Worm (Caenorhabditis elegans) whole organism, L4 larva: ENCODE results near the gene R02D5.3.
A peak's percentile ranks its signal among the peaks of the same experiment; 100 is the strongest.

Experiments used
- F10B5.3 ChIP-seq: sonication (generic microtip); optimal IDR thresholded peaks from 2 replicates; lab custom pipeline; 2016; ENCODE audit warnings: mild to moderate bottlenecking, missing genetic modification characterization, missing compliant biosample characterization
- F44E2.7 ChIP-seq: fragments of 200-800 bp; sonication (Bioruptor generic); IDR thresholded peaks from 2 replicates; pipeline ENCODE4 v2.1.2; 2022; ENCODE audit warnings: missing genetic modification characterization, missing compliant biosample characterization
- Y5F2A.4 ChIP-seq: fragments of 200-800 bp; sonication (Bioruptor generic); optimal IDR thresholded peaks from 2 replicates; lab custom pipeline; 2018; ENCODE audit warnings: mild to moderate bottlenecking, missing genetic modification characterization, missing compliant biosample characterization
- aha-1 ChIP-seq: fragments of 150-350 bp; peaks from one replicate; lab custom pipeline; 2014; ENCODE audit warnings: missing biosample characterization, missing genetic modification characterization
- ama-1 ChIP-seq: fragments of 150-350 bp; optimal IDR thresholded peaks from 2 replicates; lab custom pipeline; 2014; ENCODE audit warnings: inconsistent platforms, mixed read lengths
- attf-4 ChIP-seq: sonication (generic microtip); optimal IDR thresholded peaks from 3 replicates; lab custom pipeline; 2017; ENCODE audit warnings: missing biosample characterization, missing genetic modification characterization
- ceh-20 ChIP-seq: fragments of 200-800 bp; sonication (Bioruptor generic); IDR thresholded peaks from 2 replicates; pipeline ENCODE4 v1.3.6; 2022; ENCODE audit warnings: missing genetic modification reagents, missing genetic modification characterization, missing compliant biosample characterization
- ceh-28 ChIP-seq: fragments of 150-350 bp; optimal IDR thresholded peaks from 2 replicates; lab custom pipeline; 2014; ENCODE audit warnings: missing biosample characterization, missing genetic modification reagents, missing genetic modification characterization
- ceh-82 ChIP-seq: sonication (generic microtip); optimal IDR thresholded peaks from 2 replicates; lab custom pipeline; 2017; ENCODE audit warnings: missing biosample characterization, missing genetic modification characterization
- cey-2 ChIP-seq: sonication (generic microtip); optimal IDR thresholded peaks from 3 replicates; lab custom pipeline; 2017; ENCODE audit warnings: missing genetic modification characterization, mild to moderate bottlenecking, missing compliant biosample characterization, antibody characterized with exemption, borderline replicate concordance; ENCODE audit not compliant: insufficient read depth
- dmd-6 ChIP-seq: fragments of 200-800 bp; sonication (Bioruptor generic); IDR thresholded peaks from 2 replicates; pipeline ENCODE4 v1.3.6; 2022; ENCODE audit warnings: missing genetic modification reagents, missing genetic modification characterization, missing compliant biosample characterization
- dpl-1 ChIP-seq: fragments of 150-350 bp; optimal IDR thresholded peaks from 2 replicates; lab custom pipeline; 2014; ENCODE audit warnings: missing biosample characterization, missing genetic modification reagents, missing genetic modification characterization
- duxl-1 ChIP-seq: sonication (generic microtip); optimal IDR thresholded peaks from 2 replicates; lab custom pipeline; 2016; ENCODE audit warnings: mild to moderate bottlenecking, missing genetic modification characterization, moderate library complexity, missing compliant biosample characterization; ENCODE audit not compliant: poor library complexity
- dve-1 ChIP-seq: sonication (generic microtip); optimal IDR thresholded peaks from 2 replicates; lab custom pipeline; 2017; ENCODE audit warnings: antibody characterized with exemption, mild to moderate bottlenecking, missing genetic modification characterization, missing compliant biosample characterization; ENCODE audit not compliant: insufficient read depth
- hlh-11 ChIP-seq: fragments of 200-800 bp; sonication (Bioruptor generic); optimal IDR thresholded peaks from 2 replicates; lab custom pipeline; 2018; ENCODE audit warnings: mild to moderate bottlenecking, missing genetic modification characterization, missing compliant biosample characterization
- hlh-30 ChIP-seq: sonication (generic microtip); optimal IDR thresholded peaks from 2 replicates; lab custom pipeline; 2017; ENCODE audit warnings: antibody characterized with exemption, mild to moderate bottlenecking, missing genetic modification characterization, missing compliant biosample characterization; ENCODE audit not compliant: insufficient read depth
- jun-1 ChIP-seq: fragments of 150-350 bp; optimal IDR thresholded peaks from 2 replicates; lab custom pipeline; 2014; ENCODE audit warnings: missing biosample characterization, missing genetic modification reagents, missing genetic modification characterization
- lir-3 ChIP-seq: sonication (generic microtip); optimal IDR thresholded peaks from 2 replicates; lab custom pipeline; 2016; ENCODE audit warnings: mild to moderate bottlenecking, missing genetic modification characterization, missing compliant biosample characterization
- madf-9 ChIP-seq: fragments of 200-800 bp; sonication (Bioruptor generic); conservative IDR thresholded peaks from 2 replicates; pipeline ENCODE4 v1.3.6; 2022; ENCODE audit warnings: missing genetic modification reagents, missing genetic modification characterization, missing compliant biosample characterization
- mdl-1 ChIP-seq, 2 experiments: fragments of 150-350 bp in 1 of 2; sonication (generic microtip) in 1 of 2; optimal IDR thresholded peaks; 2 replicates each; lab custom pipeline; 2014 to 2017; ENCODE audit warnings: missing biosample characterization in 2 of 2, missing genetic modification characterization in 2 of 2
- mep-1 ChIP-seq: fragments of 150-350 bp; sonication (generic microtip); optimal IDR thresholded peaks from 3 replicates; lab custom pipeline; 2014; ENCODE audit warnings: missing biosample characterization, missing genetic modification characterization
- mxl-2 ChIP-seq: fragments of 200-800 bp; sonication (Bioruptor generic); conservative IDR thresholded peaks from 2 replicates; pipeline ENCODE4 v1.3.6; 2022; ENCODE audit warnings: missing genetic modification reagents, missing genetic modification characterization, missing compliant biosample characterization
- mxl-3 ChIP-seq: fragments of 200-800 bp; sonication (Bioruptor generic); optimal IDR thresholded peaks from 2 replicates; lab custom pipeline; 2018; ENCODE audit warnings: mild to moderate bottlenecking, missing genetic modification characterization, missing compliant biosample characterization
- nhr-28 ChIP-seq: fragments of 150-350 bp; optimal IDR thresholded peaks from 2 replicates; lab custom pipeline; 2014; ENCODE audit warnings: missing biosample characterization, missing genetic modification characterization
- nhr-48 ChIP-seq: sonication (generic microtip); optimal IDR thresholded peaks from 2 replicates; lab custom pipeline; 2016; ENCODE audit warnings: mild to moderate bottlenecking, missing genetic modification characterization, missing compliant biosample characterization
- nhr-6 ChIP-seq: fragments of 150-350 bp; optimal IDR thresholded peaks from 2 replicates; lab custom pipeline; 2014; ENCODE audit warnings: missing biosample characterization, missing genetic modification characterization
- nhr-76 ChIP-seq: fragments of 150-350 bp; optimal IDR thresholded peaks from 2 replicates; lab custom pipeline; 2014; ENCODE audit warnings: missing biosample characterization, missing genetic modification characterization
- nhr-77 ChIP-seq: fragments of 150-350 bp; optimal IDR thresholded peaks from 2 replicates; lab custom pipeline; 2014; ENCODE audit warnings: missing biosample characterization, missing genetic modification characterization
- pha-4 ChIP-seq, 2 experiments: fragments of 150-350 bp in 1 of 2; fragments of 200-800 bp in 1 of 2; sonication (Bioruptor generic) in 1 of 2; IDR thresholded peaks in 1 of 2; optimal IDR thresholded peaks in 1 of 2; 2 replicates each; pipeline versions ENCODE4 v1.3.6 to Lab custom; 2014 to 2022; ENCODE audit warnings: missing genetic modification characterization in 2 of 2, missing genetic modification reagents in 2 of 2, missing biosample characterization in 1 of 2, missing compliant biosample characterization in 1 of 2
- saeg-2 ChIP-seq: fragments of 200-800 bp; sonication (Bioruptor generic); IDR thresholded peaks from 2 replicates; pipeline ENCODE4 v1.3.6; 2022; ENCODE audit warnings: missing genetic modification reagents, missing genetic modification characterization, missing compliant biosample characterization
- snpc-4 ChIP-seq: fragments of 150-350 bp; optimal IDR thresholded peaks from 2 replicates; lab custom pipeline; 2014; ENCODE audit warnings: missing biosample characterization, missing genetic modification characterization
- tra-1 ChIP-seq: fragments of 200-800 bp; sonication (Bioruptor generic); IDR thresholded peaks from 2 replicates; pipeline ENCODE4 v1.3.6; 2022; ENCODE audit warnings: missing genetic modification reagents, missing genetic modification characterization, missing compliant biosample characterization
- unc-62 ChIP-seq, 3 experiments: fragments of 150-350 bp in 1 of 3; sonication (generic microtip); optimal IDR thresholded peaks in 2 of 3; peaks in 1 of 3; 1 replicate in 1 of 3; 2 replicates in 2 of 3; lab custom pipeline; 2014 to 2017; ENCODE audit warnings: missing biosample characterization in 3 of 3, missing genetic modification characterization in 3 of 3, missing genetic modification reagents in 3 of 3, missing genotype in 1 of 3
- zip-2 ChIP-seq: fragments of 150-350 bp; optimal IDR thresholded peaks from 2 replicates; lab custom pipeline; 2014; ENCODE audit warnings: missing biosample characterization, missing genetic modification characterization

The R02D5.3 gene

ce11 chrV:14505745-14506214, 22.8 kb downstream of the R02D5.3 start (continued):
- no peak for TF ChIP-seq jun-1
- no peak for TF ChIP-seq nhr-6

ce11 chrV:14506713-14507675, 24.0 kb downstream of the R02D5.3 start:
- peak; percentile 13 for TF ChIP-seq nhr-28 (tag; lab: Kevin White, UChicago)
- peak in 1 of 2 experiments; percentile 40 for TF ChIP-seq unc-62 (GFP tag; optimal IDR thresholded peaks at IDR 0.05 in 1 of 2; lab: Kevin White, UChicago)
- TF ChIP-seq unc-62 (tag; optimal IDR thresholded peaks at IDR 0.05; lab: Kevin White, UChicago) = no peak
- no peak for TF ChIP-seq lir-3 (tag; lab: Kevin White, UChicago)
- TF ChIP-seq aha-1 (tag; lab: Kevin White, UChicago) = peak; percentile 75

- TF ChIP-seq lir-3 (tag; lab: Kevin White, UChicago) (no peak), ceh-28 (tag; lab: Kevin White, UChicago) (no peak), nhr-48 (tag; lab: Kevin White, UChicago) (peak; percentile 43), Y5F2A.4 (GFP tag; lab: Kevin White, UChicago) (no peak), F44E2.7 (GFP tag; lab: Robert Waterston, UW) (no peak), F10B5.3 (no peak), hlh-11 (peak; percentile 25)
Observed at ce11 chrV:14508005-14508521, 25.1 kb downstream of the R02D5.3 start, which contains the start of gene R02D5.1. Gene R02D5.1 (plus strand): TSS chrV:14508249.

- TF ChIP-seq aha-1 (tag; lab: Kevin White, UChicago) = peak; percentile 68
- peak in 1 of 2 experiments; percentile 66 for TF ChIP-seq unc-62 (GFP tag; optimal IDR thresholded peaks at IDR 0.05 in 1 of 2; lab: Kevin White, UChicago)
- TF ChIP-seq unc-62 (tag; optimal IDR thresholded peaks at IDR 0.05; lab: Kevin White, UChicago) = no peak
- no peak for TF ChIP-seq mep-1 (tag; lab: Kevin White, UChicago)
Observed at ce11 chrV:14508556-14508955, 25.6 kb downstream of the R02D5.3 start.

ce11 chrV:14510746-14511145, 27.8 kb downstream of the R02D5.3 start, which contains the start of gene R02D5.9:
Gene R02D5.9 (minus strand): TSS chrV:14511123.
- TF ChIP-seq nhr-6 (peak; percentile 85), nhr-28 (tag; lab: Kevin White, UChicago) (peak; percentile 89), unc-62 (GFP tag; optimal IDR thresholded peaks at IDR 0.05 in 1 of 2; lab: Kevin White, UChicago) (peak in 1 of 2 experiments; percentile 85), unc-62 (tag; optimal IDR thresholded peaks at IDR 0.05; lab: Kevin White, UChicago) (no peak), mdl-1 (tag; optimal IDR thresholded peaks at IDR 0.05; lab: Kevin White, UChicago) (peak; percentile 77 to 97), attf-4 (tag; lab: Kevin White, UChicago) (no peak), cey-2 (peak; percentile 52), nhr-76 (tag; lab: Kevin White, UChicago) (peak; percentile 14), hlh-30 (tag; lab: Kevin White, UChicago) (peak; percentile 85), duxl-1 (tag; lab: Kevin White, UChicago) (no peak), tra-1 (peak; percentile 54; the same call in 1 of the 2 replicates), dmd-6 (GFP tag; lab: Robert Waterston, UW) (no peak), nhr-77 (tag; lab: Kevin White, UChicago) (peak; percentile 47), ceh-20 (no peak), mxl-3 (peak; percentile 91), madf-9 (no peak), dve-1 (peak; percentile 61)

ce11 chrV:14518010-14518409, 35.0 kb downstream of the R02D5.3 start, which contains the start of gene R02D5.6:
Gene R02D5.6 (minus strand): TSS chrV:14518110.
- TF ChIP-seq dmd-6 (GFP tag; lab: Robert Waterston, UW) = no peak
- no peak for TF ChIP-seq pha-4 (GFP tag; IDR thresholded peaks at IDR 0.05; lab: Robert Waterston, UW)
- TF ChIP-seq pha-4 (tag; optimal IDR thresholded peaks at IDR 0.05; lab: Kevin White, UChicago) = no peak
- no peak for TF ChIP-seq unc-62 (GFP tag; optimal IDR thresholded peaks at IDR 0.05 in 1 of 2; lab: Kevin White, UChicago)
- TF ChIP-seq unc-62 (tag; optimal IDR thresholded peaks at IDR 0.05; lab: Kevin White, UChicago) = no peak
- no peak for TF ChIP-seq mxl-2
- TF ChIP-seq zip-2 = no peak
- no peak for TF ChIP-seq snpc-4 (tag; lab: Kevin White, UChicago)
- no peak for TF ChIP-seq saeg-2 (GFP tag; lab: Robert Waterston, UW)
- no peak for TF ChIP-seq ceh-82 (tag; lab: Kevin White, UChicago)
- no peak for TF ChIP-seq ama-1 (lab: Kevin White, UChicago)
- no peak for TF ChIP-seq F10B5.3
- TF ChIP-seq dpl-1 (GFP tag; lab: Kevin White, UChicago) = no peak
- TF ChIP-seq, all 104 proteins: peak for 0
